Fruit fly (Drosophila melanogaster) whole organism, embryonic: Measurements from ENCODE around the gene Abl.

Experiments
- Asciz ChIP-seq: fragments of 200-800 bp; sonication (Bioruptor generic); optimal IDR thresholded peaks from 2 replicates; lab custom pipeline; 2017; ENCODE audit warnings: missing biosample characterization, mild to moderate bottlenecking, missing genetic modification characterization, missing genetic modification reagents
- CG10979 ChIP-seq: fragments of 200-800 bp; sonication (Bioruptor generic); optimal IDR thresholded peaks from 2 replicates; lab custom pipeline; 2018; ENCODE audit warnings: missing biosample characterization, mild to moderate bottlenecking, missing genetic modification characterization, moderate library complexity
- CG11560 ChIP-seq: fragments of 200-800 bp; sonication (Bioruptor generic); IDR thresholded peaks from 3 replicates; pipeline ENCODE4 v1.3.6; 2022; ENCODE audit warnings: missing biosample characterization, missing genetic modification characterization
- CG12219 ChIP-seq: fragments of 200-800 bp; sonication (Bioruptor generic); optimal IDR thresholded peaks from 3 replicates; lab custom pipeline; 2018; ENCODE audit warnings: missing biosample characterization, mild to moderate bottlenecking, missing genetic modification characterization
- CG1233 ChIP-seq: fragments of 200-800 bp; sonication (Bioruptor generic); optimal IDR thresholded peaks from 4 replicates; lab custom pipeline; 2018; ENCODE audit warnings: missing biosample characterization, mild to moderate bottlenecking, missing genetic modification characterization
- CG13123 ChIP-seq: fragments of 200-800 bp; sonication (Bioruptor generic); optimal IDR thresholded peaks from 2 replicates; lab custom pipeline; 2016; ENCODE audit warnings: missing biosample characterization, missing genetic modification characterization
- CG13894 ChIP-seq: fragments of 200-800 bp; sonication (Bioruptor generic); optimal IDR thresholded peaks from 3 replicates; lab custom pipeline; 2018; ENCODE audit warnings: missing biosample characterization, mild to moderate bottlenecking, missing genetic modification characterization, moderate library complexity
- CG1529 ChIP-seq: fragments of 200-800 bp; sonication (Bioruptor generic); optimal IDR thresholded peaks from 3 replicates; lab custom pipeline; 2018; ENCODE audit warnings: missing biosample characterization, missing genetic modification characterization
- CG15514 ChIP-seq: fragments of 200-800 bp; sonication (Bioruptor generic); optimal IDR thresholded peaks from 3 replicates; lab custom pipeline; 2017; ENCODE audit warnings: missing biosample characterization, missing genetic modification characterization, mild to moderate bottlenecking, moderate library complexity, missing genetic modification reagents
- CG2116 ChIP-seq: fragments of 200-800 bp; sonication (Bioruptor generic); optimal IDR thresholded peaks from 3 replicates; lab custom pipeline; 2018; ENCODE audit warnings: missing biosample characterization, mild to moderate bottlenecking, missing genetic modification characterization
- CG2712 ChIP-seq: fragments of 200-800 bp; optimal IDR thresholded peaks from 3 replicates; lab custom pipeline; 2019; ENCODE audit warnings: missing biosample characterization, mild to moderate bottlenecking, missing genetic modification characterization, moderate library complexity
- CG31365 ChIP-seq: fragments of 200-800 bp; sonication (Bioruptor generic); optimal IDR thresholded peaks from 2 replicates; lab custom pipeline; 2018; ENCODE audit warnings: missing biosample characterization, mild to moderate bottlenecking, missing genetic modification characterization
- CG31441 ChIP-seq: fragments of 200-800 bp; sonication (Bioruptor generic); IDR thresholded peaks from 2 replicates; pipeline ENCODE4 v1.3.6; 2022; ENCODE audit warnings: missing biosample characterization, missing genetic modification characterization
- CG34224 ChIP-seq: fragments of 200-800 bp; sonication (Bioruptor generic); IDR thresholded peaks from 3 replicates; pipeline ENCODE4 v1.3.6; 2022; ENCODE audit warnings: missing biosample characterization, missing genetic modification characterization; ENCODE audit not compliant: partially characterized antibody
- CG42726 ChIP-seq: fragments of 200-800 bp; sonication (Bioruptor generic); IDR thresholded peaks from 2 replicates; pipeline ENCODE4 v1.3.6; 2022; ENCODE audit warnings: missing biosample characterization, missing genetic modification characterization; ENCODE audit not compliant: partially characterized antibody
- CG8359 ChIP-seq: fragments of 200-800 bp; sonication (Bioruptor generic); optimal IDR thresholded peaks from 2 replicates; lab custom pipeline; 2017; ENCODE audit warnings: missing biosample characterization, mild to moderate bottlenecking, missing genetic modification characterization, borderline replicate concordance
- CG9215 ChIP-seq: fragments of 200-800 bp; sonication (Bioruptor generic); IDR thresholded peaks from 2 replicates; pipeline ENCODE4 v1.3.6; 2022; ENCODE audit warnings: missing biosample characterization, missing genetic modification characterization
- CG9817 ChIP-seq: fragments of 200-800 bp; sonication (Bioruptor generic); optimal IDR thresholded peaks from 2 replicates; lab custom pipeline; 2018; ENCODE audit warnings: missing biosample characterization, mild to moderate bottlenecking, missing genetic modification characterization, moderate library complexity
- CHES-1-like ChIP-seq: fragments of 200-800 bp; sonication (Bioruptor generic); optimal IDR thresholded peaks from 2 replicates; lab custom pipeline; 2016; ENCODE audit warnings: missing biosample characterization, missing genetic modification characterization
- Deaf1 ChIP-seq: fragments of 200-800 bp; optimal IDR thresholded peaks from 3 replicates; lab custom pipeline; 2019; ENCODE audit warnings: missing biosample characterization, mild to moderate bottlenecking, missing genetic modification characterization, moderate library complexity
- Dek ChIP-seq: fragments of 200-800 bp; sonication (Bioruptor generic); optimal IDR thresholded peaks from 3 replicates; lab custom pipeline; 2019; ENCODE audit warnings: missing biosample characterization, mild to moderate bottlenecking, missing genetic modification characterization, moderate library complexity
- Dip2 ChIP-seq: fragments of 200-800 bp; sonication (Bioruptor generic); IDR thresholded peaks from 2 replicates; pipeline ENCODE4 v1.3.6; 2022; ENCODE audit warnings: missing biosample characterization, missing genetic modification characterization
- Dll ChIP-seq: fragments of 200-800 bp; sonication (Bioruptor generic); IDR thresholded peaks from 4 replicates; pipeline ENCODE4 v1.3.6; 2022; ENCODE audit warnings: missing biosample characterization, missing genetic modification characterization; ENCODE audit not compliant: partially characterized antibody
- ERR ChIP-seq: fragments of 200-800 bp; sonication (Bioruptor generic); optimal IDR thresholded peaks from 2 replicates; lab custom pipeline; 2016; ENCODE audit warnings: missing biosample characterization, missing genetic modification characterization
- Fer2 ChIP-seq: fragments of 200-800 bp; sonication (Bioruptor generic); optimal IDR thresholded peaks from 2 replicates; lab custom pipeline; 2018; ENCODE audit warnings: missing biosample characterization, mild to moderate bottlenecking, missing genetic modification characterization, moderate library complexity
- H15 ChIP-seq: fragments of 200-800 bp; sonication (Bioruptor generic); IDR thresholded peaks from 3 replicates; pipeline ENCODE4 v1.3.6; 2022; ENCODE audit warnings: missing biosample characterization, missing genetic modification characterization
- HLHmδ ChIP-seq: fragments of 200-800 bp; sonication (Bioruptor generic); optimal IDR thresholded peaks from 2 replicates; lab custom pipeline; 2018; ENCODE audit warnings: missing biosample characterization, mild to moderate bottlenecking, missing genetic modification characterization, moderate library complexity
- NK7.1 ChIP-seq: fragments of 200-800 bp; sonication (Bioruptor generic); optimal IDR thresholded peaks from 3 replicates; lab custom pipeline; 2016; ENCODE audit warnings: missing biosample characterization, missing genetic modification characterization
- Oli ChIP-seq: fragments of 200-800 bp; sonication (Bioruptor generic); optimal IDR thresholded peaks from 2 replicates; lab custom pipeline; 2018; ENCODE audit warnings: missing biosample characterization, mild to moderate bottlenecking, missing genetic modification characterization, moderate library complexity
- Ravus ChIP-seq: fragments of 200-800 bp; sonication (Bioruptor generic); IDR thresholded peaks from 2 replicates; pipeline ENCODE4 v1.3.6; 2022; ENCODE audit warnings: missing biosample characterization, missing genetic modification characterization
- Sry-δ ChIP-seq: fragments of 200-800 bp; sonication (Bioruptor generic); optimal IDR thresholded peaks from 2 replicates; lab custom pipeline; 2016; ENCODE audit warnings: missing biosample characterization, missing genetic modification characterization
- ac ChIP-seq: fragments of 200-800 bp; sonication (Bioruptor generic); optimal IDR thresholded peaks from 3 replicates; lab custom pipeline; 2017; ENCODE audit warnings: missing biosample characterization, mild to moderate bottlenecking, missing genetic modification characterization
- amos ChIP-seq: fragments of 200-800 bp; sonication (Bioruptor generic); IDR thresholded peaks from 2 replicates; pipeline ENCODE4 v1.3.6; 2022; ENCODE audit warnings: missing biosample characterization, missing genetic modification characterization; ENCODE audit not compliant: partially characterized antibody
- aop ChIP-seq: fragments of 200-800 bp; sonication (Bioruptor generic); IDR thresholded peaks from 2 replicates; pipeline ENCODE4 v1.3.6; 2022; ENCODE audit warnings: missing biosample characterization, missing genetic modification characterization
- ara ChIP-seq: fragments of 200-800 bp; sonication (Bioruptor generic); IDR thresholded peaks from 2 replicates; pipeline ENCODE4 v1.3.6; 2022; ENCODE audit warnings: missing biosample characterization, missing genetic modification characterization
- croc ChIP-seq: fragments of 200-800 bp; sonication (Bioruptor generic); conservative IDR thresholded peaks from 3 replicates; pipeline ENCODE4 v1.3.6; 2022; ENCODE audit warnings: missing biosample characterization, missing genetic modification characterization
- eve ChIP-seq, 2 experiments: fragments of >200 bp; optimal IDR thresholded peaks; 2 replicates each; lab custom pipeline; 2017; ENCODE audit warnings: missing biosample characterization in 2 of 2, missing genetic modification characterization in 2 of 2
- gcm ChIP-seq: fragments of 200-800 bp; sonication (Bioruptor generic); optimal IDR thresholded peaks from 2 replicates; lab custom pipeline; 2019; ENCODE audit warnings: missing biosample characterization, mild to moderate bottlenecking, missing genetic modification characterization, moderate library complexity
- gcm2 ChIP-seq: fragments of 200-800 bp; sonication (Bioruptor generic); optimal IDR thresholded peaks from 2 replicates; lab custom pipeline; 2016; ENCODE audit warnings: missing biosample characterization, missing genetic modification characterization
- gfzf ChIP-seq: fragments of 200-800 bp; sonication (Bioruptor generic); optimal IDR thresholded peaks from 2 replicates; lab custom pipeline; 2016; ENCODE audit warnings: missing biosample characterization, mild to moderate bottlenecking, missing genetic modification characterization, moderate library complexity
- ham ChIP-seq: fragments of 200-800 bp; sonication (Bioruptor generic); IDR thresholded peaks from 2 replicates; pipeline ENCODE4 v1.3.6; 2022; ENCODE audit warnings: missing biosample characterization, missing genetic modification characterization
- hb ChIP-seq: fragments of 200-800 bp; sonication (Bioruptor generic); IDR thresholded peaks from 3 replicates; pipeline ENCODE4 v1.3.6; 2022; ENCODE audit warnings: missing biosample characterization, missing genetic modification characterization; ENCODE audit not compliant: partially characterized antibody
- kni ChIP-seq: fragments of 200-800 bp; sonication (Bioruptor generic); optimal IDR thresholded peaks from 3 replicates; lab custom pipeline; 2017; ENCODE audit warnings: mild to moderate bottlenecking, missing biosample characterization, missing genetic modification reagents, missing genetic modification characterization
- lbe ChIP-seq: fragments of 200-800 bp; sonication (Bioruptor generic); optimal IDR thresholded peaks from 2 replicates; lab custom pipeline; 2016; ENCODE audit warnings: missing biosample characterization, mild to moderate bottlenecking, missing genetic modification characterization
- mirr ChIP-seq: fragments of 200-800 bp; sonication (Bioruptor generic); optimal IDR thresholded peaks from 3 replicates; lab custom pipeline; 2018; ENCODE audit warnings: missing biosample characterization, mild to moderate bottlenecking, missing genetic modification characterization
- pita ChIP-seq: fragments of 200-800 bp; sonication (Bioruptor generic); optimal IDR thresholded peaks from 2 replicates; lab custom pipeline; 2017; ENCODE audit warnings: missing biosample characterization, mild to moderate bottlenecking, missing genetic modification characterization
- pnt ChIP-seq: fragments of 200-800 bp; sonication (Bioruptor generic); optimal IDR thresholded peaks from 3 replicates; lab custom pipeline; 2016; ENCODE audit warnings: missing biosample characterization, missing genetic modification characterization
- sim ChIP-seq: fragments of 200-800 bp; sonication (Bioruptor generic); IDR thresholded peaks from 2 replicates; pipeline ENCODE4 v1.3.6; 2022; ENCODE audit warnings: missing biosample characterization, missing genetic modification characterization
- slp2 ChIP-seq: fragments of 200-800 bp; sonication (Bioruptor generic); optimal IDR thresholded peaks from 2 replicates; lab custom pipeline; 2016; ENCODE audit warnings: missing biosample characterization, missing genetic modification characterization
- sna ChIP-seq: fragments of 200-800 bp; sonication (Bioruptor generic); IDR thresholded peaks from 2 replicates; pipeline ENCODE4 v1.3.6; 2022; ENCODE audit warnings: missing biosample characterization, missing genetic modification characterization; ENCODE audit not compliant: partially characterized antibody
- zfh1 ChIP-seq: fragments of 200-800 bp; sonication (Bioruptor generic); IDR thresholded peaks from 3 replicates; pipeline ENCODE4 v1.3.6; 2022; ENCODE audit warnings: missing biosample characterization, missing genetic modification characterization

Gene Abl

dm6 chr3L:16580049-16580448, 67.6 kb downstream of the Abl start, which contains the start of gene nxf2 (continued):
- TF ChIP-seq CG9215 (GFP tag; lab: Robert Waterston, UW) (no peak), Deaf1 (no peak), mirr (GFP tag; lab: Kevin White, UChicago) (no peak), Fer2 (tag; lab: Kevin White, UChicago) (no peak), ham (GFP tag; lab: Robert Waterston, UW) (no peak), H15 (no peak), zfh1 (GFP tag; lab: Robert Waterston, UW) (no peak), Dip2 (no peak), CG31365 (no peak), CG2116 (peak; percentile 55), CG15514 (GFP tag; lab: Kevin White, UChicago) (no peak), CHES-1-like (GFP tag; lab: Kevin White, UChicago) (no peak), CG34224 (peak; percentile 30; the same call in 1 of the 3 replicates), CG8359 (GFP tag; lab: Kevin White, UChicago) (no peak), sna (GFP tag; lab: Robert Waterston, UW) (no peak), lbe (peak; percentile 10), CG1529 (GFP tag; lab: Kevin White, UChicago) (no peak), CG11560 (tag; lab: Robert Waterston, UW) (no peak), CG10979 (tag; lab: Kevin White, UChicago) (no peak), CG1233 (no peak), ara (GFP tag; lab: Robert Waterston, UW) (no peak), Dll (GFP tag; lab: Robert Waterston, UW) (peak; percentile 59; the same call in 2 of the 4 replicates), pnt (GFP tag; lab: Kevin White, UChicago) (no peak), slp2 (GFP tag; lab: Kevin White, UChicago) (no peak), CG13894 (no peak), CG12219 (GFP tag; lab: Kevin White, UChicago) (no peak), Sry-δ (peak; percentile 40), CG31441 (GFP tag; lab: Robert Waterston, UW) (no peak), croc (GFP tag; lab: Robert Waterston, UW) (no peak), CG42726 (GFP tag; lab: Robert Waterston, UW) (no peak), gcm (GFP tag; lab: Kevin White, UChicago) (no peak), CG9817 (tag; lab: Kevin White, UChicago) (no peak), gcm2 (GFP tag; lab: Kevin White, UChicago) (no peak), NK7.1 (GFP tag; lab: Kevin White, UChicago) (no peak), HLHmδ (no peak), kni (GFP tag; lab: Kevin White, UChicago) (no peak), pita (no peak), Dek (tag; lab: Kevin White, UChicago) (no peak), Oli (no peak), CG2712 (tag; lab: Kevin White, UChicago) (no peak), ERR (GFP tag; lab: Kevin White, UChicago) (no peak), Asciz (GFP tag; lab: Kevin White, UChicago) (no peak), hb (no peak), amos (peak; percentile 65), aop (GFP tag; lab: Robert Waterston, UW) (no peak), Ravus (no peak), CG13123 (GFP tag; lab: Kevin White, UChicago) (no peak), sim (GFP tag; lab: Robert Waterston, UW) (no peak), eve (GFP tag; optimal IDR thresholded peaks at IDR 0.05; lab: Kevin White, UChicago) (no peak), ac (no peak), gfzf (GFP tag; lab: Kevin White, UChicago) (no peak)
